Fruit fly (Drosophila melanogaster): ENCODE results near the gene CG3062.

- no peak for TF ChIP-seq Sox102F (GFP tag; optimal IDR thresholded peaks at IDR 0.05)
- no peak for TF ChIP-seq Hr4 (GFP tag; optimal IDR thresholded peaks at IDR 0.05)
- TF ChIP-seq CG3919 (GFP tag; optimal IDR thresholded peaks at IDR 0.05): no peak
- TF ChIP-seq Blimp-1 (GFP tag; optimal IDR thresholded peaks at IDR 0.05): no peak
- no peak for TF ChIP-seq Lpt (GFP tag; optimal IDR thresholded peaks at IDR 0.05)
- no peak for TF ChIP-seq CG6854 (GFP tag; optimal IDR thresholded peaks at IDR 0.05)
Measured at dm6 chrX:4686723-4687122, 42.1 kb upstream of the CG3062 start, which contains the start of gene Pp2C1.

All from whole organism, prepupa.